Worm (Caenorhabditis elegans) whole organism, L3 larva: ENCODE results near the gene F02C9.1.

Source experiments
- ceh-82 ChIP-seq: fragments of 150-350 bp; optimal IDR thresholded peaks from 2 replicates; lab custom pipeline; 2014; ENCODE audit warnings: missing biosample characterization, missing genetic modification characterization
- ceh-9 ChIP-seq: sonication (generic microtip); optimal IDR thresholded peaks from 2 replicates; lab custom pipeline; 2018; ENCODE audit warnings: missing biosample characterization, missing genetic modification characterization
- elt-3 ChIP-seq, 3 experiments: fragments of 150-350 bp in 1 of 3; sonication (generic microtip) in 2 of 3; optimal IDR thresholded peaks; 2 replicates in 2 of 3; 4 replicates in 1 of 3; lab custom pipeline; 2014 to 2017; ENCODE audit warnings: missing biosample characterization in 3 of 3, missing genetic modification characterization in 3 of 3
- eor-1 ChIP-seq, 2 experiments: fragments of 150-350 bp; optimal IDR thresholded peaks; 2 replicates each; lab custom pipeline; 2014 to 2018; ENCODE audit warnings: missing biosample characterization in 2 of 2, missing genetic modification characterization in 2 of 2
- fos-1 ChIP-seq: fragments of 150-350 bp; optimal IDR thresholded peaks from 2 replicates; lab custom pipeline; 2014; ENCODE audit warnings: missing biosample characterization, missing genetic modification characterization
- jun-1 ChIP-seq: fragments of 150-350 bp; optimal IDR thresholded peaks from 2 replicates; lab custom pipeline; 2014; ENCODE audit warnings: missing biosample characterization, missing genetic modification reagents, missing genetic modification characterization
- nhr-76 ChIP-seq: fragments of 150-350 bp; sonication (generic microtip); optimal IDR thresholded peaks from 5 replicates; lab custom pipeline; 2014; ENCODE audit warnings: missing biosample characterization, missing genetic modification characterization

- no peak for TF ChIP-seq ceh-9
- TF ChIP-seq ceh-82 (tag; lab: Kevin White, UChicago) = no peak
- TF ChIP-seq fos-1 (tag; lab: Kevin White, UChicago) = no peak
- no peak for TF ChIP-seq jun-1 (tag; lab: Kevin White, UChicago)
- no peak for TF ChIP-seq eor-1 (tag; optimal IDR thresholded peaks at IDR 0.05; lab: Kevin White, UChicago)
- TF ChIP-seq elt-3 (tag; optimal IDR thresholded peaks at IDR 0.05; lab: Kevin White, UChicago) = no peak
- no peak for TF ChIP-seq nhr-76 (tag; lab: Kevin White, UChicago)
Observed at ce11 chrV:3133293-3133755, 5.2 kb upstream of the F02C9.1 start, which contains the start of gene F02C9.2.
